Worm (Caenorhabditis elegans): Measurements from ENCODE around the gene F32A5.4.

F32A5.4 gene

ce11 chrII:7239705-7240104 lies 10.8 kb downstream of the F32A5.4 start:
- no peak for TF ChIP-seq B0310.2 (tag; optimal IDR thresholded peaks at IDR 0.05)

ce11 chrII:7242754-7243153 lies 13.8 kb downstream of the F32A5.4 start:
- no peak for TF ChIP-seq scrt-1 (GFP tag; IDR thresholded peaks at IDR 0.05)
- TF ChIP-seq hmg-4 (GFP tag; optimal IDR thresholded peaks at IDR 0.05) = no peak
- TF ChIP-seq flt-1 (GFP tag; IDR thresholded peaks at IDR 0.05) = no peak
- no peak for TF ChIP-seq pes-1 (GFP tag; IDR thresholded peaks at IDR 0.05)
- no peak for TF ChIP-seq tra-4 (tag; optimal IDR thresholded peaks at IDR 0.05)
- no peak for TF ChIP-seq ceh-13 (GFP tag; optimal IDR thresholded peaks at IDR 0.05)
- no peak for TF ChIP-seq sea-1 (GFP tag; conservative IDR thresholded peaks at IDR 0.05)
- no peak for TF ChIP-seq ceh-36 (tag; optimal IDR thresholded peaks at IDR 0.05)
- TF ChIP-seq hmbx-1 (tag; optimal IDR thresholded peaks at IDR 0.05) = no peak

- TF ChIP-seq tra-4 (tag; optimal IDR thresholded peaks at IDR 0.05) (no peak), hmg-4 (GFP tag; optimal IDR thresholded peaks at IDR 0.05) (no peak), pes-1 (GFP tag; IDR thresholded peaks at IDR 0.05) (no peak), ets-7 (tag; optimal IDR thresholded peaks at IDR 0.05) (no peak), ama-1 (optimal IDR thresholded peaks at IDR 0.05) (no peak), tbx-37 (GFP tag; conservative IDR thresholded peaks at IDR 0.05) (no peak), tbx-11 (GFP tag; IDR thresholded peaks at IDR 0.05) (no peak), flt-1 (GFP tag; IDR thresholded peaks at IDR 0.05) (no peak), scrt-1 (GFP tag; IDR thresholded peaks at IDR 0.05) (no peak), B0310.2 (tag; optimal IDR thresholded peaks at IDR 0.05) (no peak), aly-1 (tag; optimal IDR thresholded peaks at IDR 0.05) (no peak), F13C5.2 (tag; optimal IDR thresholded peaks at IDR 0.05) (no peak), ceh-36 (tag; optimal IDR thresholded peaks at IDR 0.05) (no peak), hmbx-1 (tag; optimal IDR thresholded peaks at IDR 0.05) (no peak), ceh-13 (GFP tag; optimal IDR thresholded peaks at IDR 0.05) (no peak), hnd-1 (tag; optimal IDR thresholded peaks at IDR 0.05) (no peak), sea-1 (GFP tag; conservative IDR thresholded peaks at IDR 0.05) (no peak)
These were observed 16.6 kb downstream of the F32A5.4 start, which contains the start of gene skpo-3 for ce11 chrII:7245576-7245975. TSS of gene skpo-3 (plus strand) at chrII:7245876.

ce11 chrII:7251978-7252377 lies 23.0 kb downstream of the F32A5.4 start, which contains the start of the genes prx-13 and ada-2:
TSS of gene prx-13 (minus strand) at chrII:7252015.
TSS of gene ada-2 (plus strand) at chrII:7252259.
- no peak for TF ChIP-seq ceh-36 (tag; optimal IDR thresholded peaks at IDR 0.05)
- no peak for TF ChIP-seq F13C5.2 (tag; optimal IDR thresholded peaks at IDR 0.05)
- TF ChIP-seq pes-1 (GFP tag; IDR thresholded peaks at IDR 0.05) = no peak
- no peak for TF ChIP-seq sea-1 (GFP tag; conservative IDR thresholded peaks at IDR 0.05)
- TF ChIP-seq B0310.2 (tag; optimal IDR thresholded peaks at IDR 0.05) = no peak

ce11 chrII:7253073-7253472 lies 24.1 kb downstream of the F32A5.4 start, which contains the start of gene lsm-4:
TSS of gene lsm-4 (minus strand) at chrII:7253163.
- TF ChIP-seq pes-1 (GFP tag; IDR thresholded peaks at IDR 0.05) = no peak
- TF ChIP-seq hnd-1 (tag; optimal IDR thresholded peaks at IDR 0.05) = no peak
- TF ChIP-seq tra-4 (tag; optimal IDR thresholded peaks at IDR 0.05) = no peak
- no peak for TF ChIP-seq tbx-37 (GFP tag; conservative IDR thresholded peaks at IDR 0.05)
- TF ChIP-seq ama-1 (optimal IDR thresholded peaks at IDR 0.05) = no peak
- no peak for TF ChIP-seq aly-1 (tag; optimal IDR thresholded peaks at IDR 0.05)
- no peak for TF ChIP-seq tbx-11 (GFP tag; IDR thresholded peaks at IDR 0.05)
- no peak for TF ChIP-seq sea-1 (GFP tag; conservative IDR thresholded peaks at IDR 0.05)

ce11 chrII:7255614-7256162 lies 26.7 kb downstream of the F32A5.4 start, which contains the start of gene F32A5.8:
TSS of gene F32A5.8 (plus strand) at chrII:7256112.
- no peak for TF ChIP-seq flt-1 (GFP tag; IDR thresholded peaks at IDR 0.05)
- no peak for TF ChIP-seq sea-1 (GFP tag; conservative IDR thresholded peaks at IDR 0.05)
- no peak for TF ChIP-seq ceh-36 (tag; optimal IDR thresholded peaks at IDR 0.05)
- no peak for TF ChIP-seq aly-1 (tag; optimal IDR thresholded peaks at IDR 0.05)
- TF ChIP-seq ama-1 (optimal IDR thresholded peaks at IDR 0.05) = no peak
- no peak for TF ChIP-seq ceh-13 (GFP tag; optimal IDR thresholded peaks at IDR 0.05)
- no peak for TF ChIP-seq scrt-1 (GFP tag; IDR thresholded peaks at IDR 0.05)
- no peak for TF ChIP-seq hmbx-1 (tag; optimal IDR thresholded peaks at IDR 0.05)
- no peak for TF ChIP-seq tbx-11 (GFP tag; IDR thresholded peaks at IDR 0.05)
- TF ChIP-seq pes-1 (GFP tag; IDR thresholded peaks at IDR 0.05) = no peak
- TF ChIP-seq ets-7 (tag; optimal IDR thresholded peaks at IDR 0.05) = no peak
- TF ChIP-seq tra-4 (tag; optimal IDR thresholded peaks at IDR 0.05) = no peak

ce11 chrII:7261854-7262253 lies 32.9 kb downstream of the F32A5.4 start, which contains the start of gene C30G12.4:
TSS of gene C30G12.4 (plus strand) at chrII:7262154.
- TF ChIP-seq hmg-4 (GFP tag; optimal IDR thresholded peaks at IDR 0.05) = no peak
- TF ChIP-seq scrt-1 (GFP tag; IDR thresholded peaks at IDR 0.05) = no peak
- TF ChIP-seq ceh-36 (tag; optimal IDR thresholded peaks at IDR 0.05) = no peak
- TF ChIP-seq tra-4 (tag; optimal IDR thresholded peaks at IDR 0.05) = no peak
- no peak for TF ChIP-seq aly-1 (tag; optimal IDR thresholded peaks at IDR 0.05)
- no peak for TF ChIP-seq tbx-37 (GFP tag; conservative IDR thresholded peaks at IDR 0.05)
- TF ChIP-seq flt-1 (GFP tag; IDR thresholded peaks at IDR 0.05) = no peak
- no peak for TF ChIP-seq B0310.2 (tag; optimal IDR thresholded peaks at IDR 0.05)
- no peak for TF ChIP-seq ceh-13 (GFP tag; optimal IDR thresholded peaks at IDR 0.05)
- TF ChIP-seq pes-1 (GFP tag; IDR thresholded peaks at IDR 0.05) = no peak
- TF ChIP-seq tbx-11 (GFP tag; IDR thresholded peaks at IDR 0.05) = no peak
- TF ChIP-seq hnd-1 (tag; optimal IDR thresholded peaks at IDR 0.05) = no peak
- TF ChIP-seq sea-1 (GFP tag; conservative IDR thresholded peaks at IDR 0.05) = no peak
- TF ChIP-seq hmbx-1 (tag; optimal IDR thresholded peaks at IDR 0.05) = no peak
- no peak for TF ChIP-seq ets-7 (tag; optimal IDR thresholded peaks at IDR 0.05)
- no peak for TF ChIP-seq ama-1 (optimal IDR thresholded peaks at IDR 0.05)

ce11 chrII:7264675-7265074 lies 35.7 kb downstream of the F32A5.4 start:
- TF ChIP-seq ceh-36 (tag; optimal IDR thresholded peaks at IDR 0.05) (no peak), hnd-1 (tag; optimal IDR thresholded peaks at IDR 0.05) (no peak), tbx-11 (GFP tag; IDR thresholded peaks at IDR 0.05) (no peak), ets-7 (tag; optimal IDR thresholded peaks at IDR 0.05) (no peak), scrt-1 (GFP tag; IDR thresholded peaks at IDR 0.05) (no peak), ama-1 (optimal IDR thresholded peaks at IDR 0.05) (no peak), tra-4 (tag; optimal IDR thresholded peaks at IDR 0.05) (no peak), ceh-13 (GFP tag; optimal IDR thresholded peaks at IDR 0.05) (no peak), tbx-37 (GFP tag; conservative IDR thresholded peaks at IDR 0.05) (no peak), sea-1 (GFP tag; conservative IDR thresholded peaks at IDR 0.05) (no peak), hmg-4 (GFP tag; optimal IDR thresholded peaks at IDR 0.05) (no peak), aly-1 (tag; optimal IDR thresholded peaks at IDR 0.05) (no peak), F13C5.2 (tag; optimal IDR thresholded peaks at IDR 0.05) (no peak), B0310.2 (tag; optimal IDR thresholded peaks at IDR 0.05) (no peak), flt-1 (GFP tag; IDR thresholded peaks at IDR 0.05) (no peak), pes-1 (GFP tag; IDR thresholded peaks at IDR 0.05) (no peak), hmbx-1 (tag; optimal IDR thresholded peaks at IDR 0.05) (no peak)

All from whole organism, early embryonic.